Worm (Caenorhabditis elegans) whole organism, L4/young adult: Measurements from ENCODE around the gene nhr-251.

ENCODE experiments used
- dao-5 ChIP-seq: sonication (generic microtip); optimal IDR thresholded peaks from 2 replicates; lab custom pipeline; 2016; ENCODE audit warnings: missing genotype, missing genetic modification characterization, moderate library complexity, missing compliant biosample characterization
- him-1 ChIP-seq: sonication (generic microtip); optimal IDR thresholded peaks from 2 replicates; lab custom pipeline; 2016; ENCODE audit warnings: missing genotype, missing genetic modification reagents, missing genetic modification characterization, missing compliant biosample characterization

DNA sequence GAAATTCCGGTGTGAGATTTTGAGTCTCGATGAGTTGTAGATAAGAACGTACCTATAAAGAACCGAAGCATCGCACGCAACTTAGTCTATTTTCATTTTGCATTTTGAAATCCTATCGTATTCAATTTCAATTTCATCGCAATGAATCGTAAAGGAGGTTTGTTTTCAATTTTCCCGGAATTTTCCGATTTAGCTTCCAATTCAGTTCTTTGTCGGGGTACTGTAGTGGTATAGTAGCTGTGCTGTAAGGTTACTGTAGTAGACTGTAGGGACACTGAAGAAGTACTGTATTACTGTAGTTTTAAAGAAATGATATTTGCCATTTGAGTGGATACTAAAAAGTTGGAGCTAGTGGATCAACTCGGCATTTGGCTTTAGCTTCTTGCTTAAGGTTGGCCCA, 548 bp upstream of the nhr-251 start:
- TF ChIP-seq him-1 (tag; lab: Kevin White, UChicago), result no peak
- no peak for TF ChIP-seq dao-5
